Worm (Caenorhabditis elegans): ENCODE measurements around the gene abu-14.

abu-14 gene

ce11 chrII:9272942-9273341 is 45.9 kb upstream of the abu-14 start, which contains the start of gene C01G6.4:
TSS of gene C01G6.4 (minus strand) at chrII:9273042.
- no peak for TF ChIP-seq ZK546.5 (tag; optimal IDR thresholded peaks at IDR 0.05)
- TF ChIP-seq zag-1 (tag; optimal IDR thresholded peaks at IDR 0.05), result no peak
- TF ChIP-seq nhr-43 (tag; optimal IDR thresholded peaks at IDR 0.05; ENCODE audit: poor library complexity, severe bottlenecking), result no peak
- no peak for TF ChIP-seq elt-2 (tag; optimal IDR thresholded peaks at IDR 0.05)
- no peak for TF ChIP-seq ceh-9 (tag; optimal IDR thresholded peaks at IDR 0.05)
- no peak for TF ChIP-seq R02D3.7 (tag; optimal IDR thresholded peaks at IDR 0.05)
- TF ChIP-seq pqm-1 (tag; optimal IDR thresholded peaks at IDR 0.05), result no peak
- no peak for TF ChIP-seq fkh-10 (GFP tag; optimal IDR thresholded peaks at IDR 0.05)
- TF ChIP-seq ama-1 (optimal IDR thresholded peaks at IDR 0.05), result no peak
- no peak for TF ChIP-seq elt-3 (tag; optimal IDR thresholded peaks at IDR 0.05)
- TF ChIP-seq skn-1 (tag; optimal IDR thresholded peaks at IDR 0.05), result no peak
- no peak for TF ChIP-seq hmg-11 (tag; optimal IDR thresholded peaks at IDR 0.05)
- no peak for TF ChIP-seq ztf-4 (tag; optimal IDR thresholded peaks at IDR 0.05)
- no peak for TF ChIP-seq nhr-76 (tag; optimal IDR thresholded peaks at IDR 0.05)
- TF ChIP-seq elt-1 (tag; optimal IDR thresholded peaks at IDR 0.05), result no peak
- no peak for TF ChIP-seq egl-5 (tag; optimal IDR thresholded peaks at IDR 0.05)
- TF ChIP-seq egl-27 (tag; optimal IDR thresholded peaks at IDR 0.05), result no peak
- TF ChIP-seq nhr-12 (tag; optimal IDR thresholded peaks at IDR 0.05), result no peak
- no peak for TF ChIP-seq mml-1 (tag; optimal IDR thresholded peaks at IDR 0.05)

- no peak for TF ChIP-seq elt-1 (tag; optimal IDR thresholded peaks at IDR 0.05)
- no peak for TF ChIP-seq nhr-67 (tag; optimal IDR thresholded peaks at IDR 0.05)
- no peak for TF ChIP-seq ceh-16 (tag; optimal IDR thresholded peaks at IDR 0.05)
- no peak for TF ChIP-seq nhr-76 (tag; optimal IDR thresholded peaks at IDR 0.05)
- no peak for TF ChIP-seq unc-62 (GFP tag; optimal IDR thresholded peaks at IDR 0.05)
- TF ChIP-seq elt-2 (tag; optimal IDR thresholded peaks at IDR 0.05), result no peak
These were observed 44.3 kb upstream of the abu-14 start for ce11 chrII:9271285-9271684.

ce11 chrII:9269588-9269987 is 42.6 kb upstream of the abu-14 start, which contains the start of gene C01G6.3:
TSS of gene C01G6.3 (plus strand) at chrII:9269888.
- no peak for TF ChIP-seq nhr-28 (tag; optimal IDR thresholded peaks at IDR 0.05)
- no peak for TF ChIP-seq pqm-1 (tag; optimal IDR thresholded peaks at IDR 0.05)
- TF ChIP-seq ZK546.5 (tag; optimal IDR thresholded peaks at IDR 0.05), result no peak
- no peak for TF ChIP-seq ama-1 (optimal IDR thresholded peaks at IDR 0.05)
- no peak for TF ChIP-seq nfya-1 (tag; optimal IDR thresholded peaks at IDR 0.05; ENCODE audit: insufficient read depth)
- no peak for TF ChIP-seq nhr-43 (tag; optimal IDR thresholded peaks at IDR 0.05; ENCODE audit: poor library complexity, severe bottlenecking)
- TF ChIP-seq pha-4 (tag; optimal IDR thresholded peaks at IDR 0.05), result no peak
- TF ChIP-seq mdl-1 (tag; optimal IDR thresholded peaks at IDR 0.05), result no peak
- no peak for TF ChIP-seq zag-1 (tag; optimal IDR thresholded peaks at IDR 0.05)
- no peak for TF ChIP-seq ceh-28 (tag; optimal IDR thresholded peaks at IDR 0.05)

ce11 chrII:9268983-9269382 is 42.0 kb upstream of the abu-14 start:
- TF ChIP-seq ceh-16 (tag; optimal IDR thresholded peaks at IDR 0.05) (no peak), elt-1 (tag; optimal IDR thresholded peaks at IDR 0.05) (no peak), pqm-1 (tag; optimal IDR thresholded peaks at IDR 0.05) (no peak), daf-12 (tag; optimal IDR thresholded peaks at IDR 0.05) (no peak)

- TF ChIP-seq snpc-4 (tag; optimal IDR thresholded peaks at IDR 0.05) (no peak), tbx-2 (tag; optimal IDR thresholded peaks at IDR 0.05) (no peak), unc-62 (GFP tag; optimal IDR thresholded peaks at IDR 0.05) (no peak), ceh-28 (tag; optimal IDR thresholded peaks at IDR 0.05) (no peak), ceh-9 (tag; optimal IDR thresholded peaks at IDR 0.05) (no peak), nhr-67 (tag; optimal IDR thresholded peaks at IDR 0.05) (no peak)
These were observed 39.7 kb upstream of the abu-14 start, which contains the start of gene C01G6.2 for ce11 chrII:9266755-9267154. TSS of gene C01G6.2 (plus strand) at chrII:9267055.

ce11 chrII:9266252-9266651 is 39.2 kb upstream of the abu-14 start:
- TF ChIP-seq daf-12 (tag; optimal IDR thresholded peaks at IDR 0.05) (no peak), sea-2 (GFP tag; optimal IDR thresholded peaks at IDR 0.05) (no peak), jun-1 (tag; optimal IDR thresholded peaks at IDR 0.05) (no peak)
